Fruit fly (Drosophila melanogaster): ENCODE measurements around the gene Ccm3.

DNA sequence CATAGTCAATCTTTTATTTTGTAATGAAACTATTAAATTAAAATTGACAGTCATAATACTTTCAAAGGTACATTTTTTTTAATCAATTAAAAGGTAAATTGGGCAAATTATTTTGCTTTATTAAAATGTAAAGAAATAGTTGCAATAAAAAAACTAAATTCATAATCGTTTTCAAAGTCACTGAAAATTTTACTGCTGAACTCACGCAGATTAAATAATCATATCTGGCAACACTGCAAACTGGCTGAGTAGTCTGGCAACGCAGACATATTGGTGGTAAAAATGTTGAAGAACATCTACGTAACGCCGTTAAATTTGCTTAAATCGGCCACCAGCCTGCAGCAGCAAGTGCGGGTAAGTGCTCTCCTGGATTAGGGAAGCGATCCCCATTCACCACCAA, 41.3 kb upstream of the Ccm3 start, which contains the start of gene mRpL9:
- TF ChIP-seq Sin3A (optimal IDR thresholded peaks at IDR 0.05) (no peak), h (optimal IDR thresholded peaks at IDR 0.05) (no peak)
